Worm (Caenorhabditis elegans): ENCODE results near the gene gln-2.

DNA sequence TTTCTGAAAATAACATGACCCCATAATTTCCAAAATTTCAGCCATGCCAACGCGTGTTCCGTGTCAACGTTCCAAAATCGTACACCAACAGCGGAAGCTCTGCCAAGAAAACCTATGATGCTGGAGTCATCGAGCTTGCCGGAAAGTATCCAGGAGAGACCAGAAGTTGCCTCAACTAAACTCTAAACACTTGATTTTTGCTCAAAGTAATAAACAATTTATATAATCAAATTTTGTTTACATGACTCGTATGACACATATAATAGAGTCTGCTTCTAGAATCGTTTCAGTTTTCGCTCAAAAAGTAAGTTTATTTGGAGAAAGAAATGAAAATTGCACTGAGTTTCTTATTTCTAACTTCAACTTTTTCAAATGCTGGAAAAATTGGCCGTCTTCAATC lies 15.8 kb downstream of the gln-2 start, which contains the start of gene ttr-1:
- TF ChIP-seq tra-4 (tag; optimal IDR thresholded peaks at IDR 0.05) (no peak), ama-1 (optimal IDR thresholded peaks at IDR 0.05) (no peak), F13C5.2 (tag; optimal IDR thresholded peaks at IDR 0.05) (no peak), hmg-4 (GFP tag; optimal IDR thresholded peaks at IDR 0.05) (no peak)

Measured in whole organism, early embryonic.